Worm (Caenorhabditis elegans) whole organism, late embryonic: ENCODE measurements around the gene T22C8.1.

Source experiments
- F13H6.1 ChIP-seq: sonication (generic microtip); optimal IDR thresholded peaks from 2 replicates; lab custom pipeline; 2016; ENCODE audit warnings: missing genetic modification characterization, missing compliant biosample characterization
- ceh-18 ChIP-seq: sonication (generic microtip); optimal IDR thresholded peaks from 2 replicates; lab custom pipeline; 2016; ENCODE audit warnings: missing genetic modification characterization, missing compliant biosample characterization
- dve-1 ChIP-seq: sonication (generic microtip); optimal IDR thresholded peaks from 2 replicates; lab custom pipeline; 2017; ENCODE audit warnings: antibody characterized with exemption, mild to moderate bottlenecking, missing genetic modification characterization, missing compliant biosample characterization
- fkh-10 ChIP-seq: fragments of 150-350 bp; optimal IDR thresholded peaks from 2 replicates; lab custom pipeline; 2014; ENCODE audit warnings: missing biosample characterization, missing genetic modification reagents, missing genetic modification characterization
- nfya-1 ChIP-seq: sonication (generic microtip); optimal IDR thresholded peaks from 2 replicates; lab custom pipeline; 2017; ENCODE audit warnings: missing genetic modification characterization, mild to moderate bottlenecking, missing compliant biosample characterization, antibody characterized with exemption, moderate library complexity
- nhr-11 ChIP-seq: fragments of 150-350 bp; optimal IDR thresholded peaks from 2 replicates; lab custom pipeline; 2014; ENCODE audit warnings: missing biosample characterization, missing genetic modification characterization
- pha-2 ChIP-seq: sonication (generic microtip); optimal IDR thresholded peaks from 2 replicates; lab custom pipeline; 2017; ENCODE audit warnings: mild to moderate bottlenecking, missing genetic modification characterization, missing compliant biosample characterization
- pha-4 ChIP-seq: fragments of 150-350 bp; optimal IDR thresholded peaks from 2 replicates; lab custom pipeline; 2018; ENCODE audit warnings: missing biosample characterization, missing genetic modification reagents, missing genetic modification characterization
- pqm-1 ChIP-seq: sonication (generic microtip); optimal IDR thresholded peaks from 2 replicates; lab custom pipeline; 2016; ENCODE audit warnings: missing genetic modification characterization, missing compliant biosample characterization
- sdc-2 ChIP-seq: sonication (generic microtip); optimal IDR thresholded peaks from 2 replicates; lab custom pipeline; 2016; ENCODE audit warnings: missing genotype, missing genetic modification characterization, missing compliant biosample characterization

DNA sequence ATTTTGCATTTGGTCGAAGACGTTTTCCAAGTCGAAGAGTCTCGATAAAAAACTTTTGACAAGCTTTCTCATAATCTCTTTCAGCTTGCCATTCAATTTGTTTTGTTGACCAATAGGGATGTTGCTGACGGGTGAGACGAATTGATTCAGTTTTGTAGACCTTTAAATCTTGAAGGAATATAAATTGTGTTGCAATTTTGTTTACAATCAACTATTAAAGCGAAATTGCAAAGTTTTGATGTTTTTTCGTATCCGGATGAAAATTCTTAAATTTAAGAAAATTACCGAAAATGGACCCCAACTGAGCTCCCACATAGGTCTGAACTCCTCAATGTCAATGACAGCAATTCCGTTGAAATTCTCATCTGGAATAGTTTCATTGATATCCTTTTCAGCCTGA lies 3.6 kb downstream of the T22C8.1 start:
- no peak for TF ChIP-seq sdc-2 (tag; lab: Kevin White, UChicago)
- TF ChIP-seq dve-1 = no peak
- no peak for TF ChIP-seq pha-2 (tag; lab: Kevin White, UChicago)
- no peak for TF ChIP-seq nhr-11 (tag; lab: Kevin White, UChicago)
- TF ChIP-seq nfya-1 (tag; lab: Kevin White, UChicago) = no peak
- no peak for TF ChIP-seq fkh-10 (GFP tag; lab: Kevin White, UChicago)
- TF ChIP-seq pha-4 (tag; lab: Kevin White, UChicago) = no peak
- TF ChIP-seq ceh-18 (tag; lab: Kevin White, UChicago) = no peak
- no peak for TF ChIP-seq F13H6.1
- no peak for TF ChIP-seq pqm-1
